Fruit fly (Drosophila melanogaster) whole organism, wandering third instar larva: ENCODE measurements around the gene Dci.

Experiments used
- CG32264 ChIP-seq: fragments of 200-800 bp; sonication (Bioruptor generic); optimal IDR thresholded peaks from 2 replicates; lab custom pipeline; 2016; ENCODE audit warnings: missing biosample characterization, missing genetic modification characterization
- CG9705 ChIP-seq: fragments of 200-800 bp; sonication (Bioruptor generic); optimal IDR thresholded peaks from 2 replicates; lab custom pipeline; 2018; ENCODE audit warnings: missing biosample characterization, mild to moderate bottlenecking, missing genetic modification characterization
- CrebA ChIP-seq: fragments of 200-800 bp; sonication (Bioruptor generic); optimal IDR thresholded peaks from 2 replicates; lab custom pipeline; 2016; ENCODE audit warnings: missing biosample characterization, mild to moderate bottlenecking, missing genetic modification characterization, borderline replicate concordance
- Dfd ChIP-seq: fragments of >200 bp; optimal IDR thresholded peaks from 2 replicates; lab custom pipeline; 2017; ENCODE audit warnings: missing biosample characterization, missing genetic modification characterization
- GATAd ChIP-seq: sonication (Bioruptor generic); optimal IDR thresholded peaks from 2 replicates; lab custom pipeline; 2016; ENCODE audit warnings: missing biosample characterization, missing genetic modification characterization
- HLH106 ChIP-seq: fragments of 200-800 bp; optimal IDR thresholded peaks from 3 replicates; lab custom pipeline; 2019; ENCODE audit warnings: missing biosample characterization, mild to moderate bottlenecking, missing genetic modification characterization, moderate library complexity
- Hnf4 ChIP-seq: fragments of 200-800 bp; sonication (Bioruptor generic); optimal IDR thresholded peaks from 2 replicates; lab custom pipeline; 2016; ENCODE audit warnings: missing biosample characterization, mild to moderate bottlenecking, missing genetic modification characterization
- Hr78 ChIP-seq: fragments of >200 bp; optimal IDR thresholded peaks from 2 replicates; lab custom pipeline; 2017; ENCODE audit warnings: missing biosample characterization, missing genetic modification characterization
- Hr83 ChIP-seq: fragments of 200-300 bp; sonication (Bioruptor generic); optimal IDR thresholded peaks from 2 replicates; lab custom pipeline; 2016; ENCODE audit warnings: missing biosample characterization, mild to moderate bottlenecking, missing genetic modification characterization, moderate library complexity; ENCODE audit not compliant: poor library complexity, severe bottlenecking
- Jra ChIP-seq: sonication (Bioruptor generic); optimal IDR thresholded peaks from 2 replicates; lab custom pipeline; 2016; ENCODE audit warnings: missing biosample characterization, missing genetic modification characterization
- Mio ChIP-seq: sonication (Bioruptor generic); optimal IDR thresholded peaks from 2 replicates; lab custom pipeline; 2016; ENCODE audit warnings: missing biosample characterization, missing genetic modification characterization
- Myc ChIP-seq: fragments of >200 bp; optimal IDR thresholded peaks from 2 replicates; lab custom pipeline; 2017
- N ChIP-seq: fragments of >200 bp; optimal IDR thresholded peaks from 2 replicates; lab custom pipeline; 2018; ENCODE audit warnings: missing biosample characterization, missing external identifiers, missing genetic modification characterization
- OdsH ChIP-seq: fragments of 200-800 bp; sonication (Bioruptor generic); optimal IDR thresholded peaks from 2 replicates; lab custom pipeline; 2016; ENCODE audit warnings: missing biosample characterization, mild to moderate bottlenecking, missing genetic modification characterization
- Rel ChIP-seq, 2 experiments: fragments of 200-800 bp; sonication (Bioruptor generic) in 1 of 2; optimal IDR thresholded peaks; 2 replicates in 1 of 2; 3 replicates in 1 of 2; lab custom pipeline; 2016 to 2019; ENCODE audit warnings: mild to moderate bottlenecking in 2 of 2, missing biosample characterization in 2 of 2, missing genetic modification characterization in 2 of 2, moderate library complexity in 1 of 2
- Sp1 ChIP-seq: fragments of 200-800 bp; sonication (Bioruptor generic); optimal IDR thresholded peaks from 3 replicates; lab custom pipeline; 2019; ENCODE audit warnings: missing biosample characterization, mild to moderate bottlenecking, missing genetic modification characterization, moderate library complexity
- Vsx2 ChIP-seq: fragments of 200-300, 225-300 bp; sonication (Bioruptor generic); optimal IDR thresholded peaks from 2 replicates; lab custom pipeline; 2018; ENCODE audit warnings: missing biosample characterization, missing genetic modification characterization; ENCODE audit not compliant: partially characterized antibody
- br ChIP-seq: fragments of 200-800 bp; sonication (Bioruptor generic); optimal IDR thresholded peaks from 2 replicates; lab custom pipeline; 2016; ENCODE audit warnings: missing biosample characterization, missing genetic modification characterization
- brk ChIP-seq: fragments of 200-800 bp; sonication (Bioruptor generic); optimal IDR thresholded peaks from 2 replicates; lab custom pipeline; 2016; ENCODE audit warnings: missing biosample characterization, mild to moderate bottlenecking, missing genetic modification characterization
- dmrt93B ChIP-seq: fragments of 200-800 bp; sonication (Bioruptor generic); optimal IDR thresholded peaks from 2 replicates; lab custom pipeline; 2018; ENCODE audit warnings: missing biosample characterization, mild to moderate bottlenecking, missing genetic modification characterization
- dsf ChIP-seq: sonication (Bioruptor generic); optimal IDR thresholded peaks from 2 replicates; lab custom pipeline; 2016; ENCODE audit warnings: missing biosample characterization, missing genetic modification characterization, borderline replicate concordance
- ey ChIP-seq: fragments of 200-800 bp; sonication (Bioruptor generic); optimal IDR thresholded peaks from 2 replicates; lab custom pipeline; 2016; ENCODE audit warnings: missing biosample characterization, missing genetic modification characterization
- foxo ChIP-seq, 2 experiments: fragments of 200-800 bp; sonication (Bioruptor generic); optimal IDR thresholded peaks; 2 replicates in 1 of 2; 3 replicates in 1 of 2; lab custom pipeline; 2016 to 2017; ENCODE audit warnings: missing biosample characterization in 2 of 2, missing genetic modification characterization in 2 of 2
- fru ChIP-seq: fragments of 200-800 bp; sonication (Bioruptor generic); optimal IDR thresholded peaks from 3 replicates; lab custom pipeline; 2016; ENCODE audit warnings: missing biosample characterization, mild to moderate bottlenecking, missing genetic modification characterization
- h ChIP-seq: fragments of 200-800 bp; sonication (Bioruptor generic); optimal IDR thresholded peaks from 3 replicates; lab custom pipeline; 2016; ENCODE audit warnings: missing biosample characterization, mild to moderate bottlenecking, missing genetic modification characterization
- lola ChIP-seq: fragments of >200 bp; optimal IDR thresholded peaks from 2 replicates; lab custom pipeline; 2017; ENCODE audit warnings: missing biosample characterization, missing genetic modification characterization
- pan ChIP-seq: fragments of >200 bp; optimal IDR thresholded peaks from 2 replicates; lab custom pipeline; 2017
- psq ChIP-seq: fragments of 200-800 bp; sonication (Bioruptor generic); optimal IDR thresholded peaks from 3 replicates; lab custom pipeline; 2017; ENCODE audit warnings: missing biosample characterization, mild to moderate bottlenecking, missing genetic modification characterization, moderate library complexity
- rgr ChIP-seq: fragments of 200-800 bp; sonication (Bioruptor generic); optimal IDR thresholded peaks from 3 replicates; lab custom pipeline; 2016; ENCODE audit warnings: missing biosample characterization, mild to moderate bottlenecking, missing genetic modification characterization
- sage ChIP-seq: fragments of 200-800 bp; sonication (Bioruptor generic); optimal IDR thresholded peaks from 2 replicates; lab custom pipeline; 2016; ENCODE audit warnings: missing biosample characterization, mild to moderate bottlenecking, missing genetic modification characterization
- sv ChIP-seq: fragments of 200-800 bp; sonication (Bioruptor generic); optimal IDR thresholded peaks from 3 replicates; lab custom pipeline; 2016; ENCODE audit warnings: missing biosample characterization, missing genetic modification characterization
- tai ChIP-seq: sonication (Bioruptor generic); optimal IDR thresholded peaks from 2 replicates; lab custom pipeline; 2016; ENCODE audit warnings: missing biosample characterization, missing genetic modification characterization
- usp ChIP-seq: fragments of >200 bp; optimal IDR thresholded peaks from 2 replicates; lab custom pipeline; 2017; ENCODE audit warnings: missing biosample characterization, missing genetic modification characterization
- woc ChIP-seq: sonication (Bioruptor generic); optimal IDR thresholded peaks from 2 replicates; lab custom pipeline; 2016; ENCODE audit warnings: missing biosample characterization, mild to moderate bottlenecking, missing genetic modification characterization

Dci gene

dm6 chr3L:818438-819138 is 32.6 kb upstream of the Dci start:
- TF ChIP-seq Hr83 (GFP tag; lab: Kevin White, UChicago) (no peak), h (peak; percentile 56), GATAd (GFP tag; lab: Kevin White, UChicago) (no peak), usp (GFP tag; lab: Kevin White, UChicago) (no peak), br (GFP tag; lab: Kevin White, UChicago) (no peak), CG9705 (GFP tag; lab: Kevin White, UChicago) (peak; percentile 24), dsf (GFP tag; lab: Kevin White, UChicago) (no peak), Vsx2 (no peak), CG32264 (GFP tag; lab: Kevin White, UChicago) (no peak), woc (GFP tag; lab: Kevin White, UChicago) (no peak), HLH106 (peak; percentile 61), OdsH (GFP tag; lab: Kevin White, UChicago) (peak; percentile 28), dmrt93B (peak; percentile 33), Jra (GFP tag; lab: Kevin White, UChicago) (no peak), tai (no peak), foxo (GFP tag; optimal IDR thresholded peaks at IDR 0.05; lab: Kevin White, UChicago) (peak in 1 of 2 experiments; percentile 62), sage (GFP tag; lab: Kevin White, UChicago) (no peak), fru (GFP tag; lab: Kevin White, UChicago) (peak; percentile 45), Hr78 (GFP tag; lab: Kevin White, UChicago) (no peak), ey (GFP tag; lab: Kevin White, UChicago) (peak; percentile 32), N (no peak), Sp1 (GFP tag; lab: Kevin White, UChicago) (peak; percentile 63), Rel (GFP tag; optimal IDR thresholded peaks at IDR 0.05; lab: Kevin White, UChicago) (no peak), Rel (tag; optimal IDR thresholded peaks at IDR 0.05; lab: Kevin White, UChicago) (no peak), pan (lab: Kevin White, UChicago) (no peak)

- peak; percentile 13 for TF ChIP-seq psq (GFP tag; lab: Kevin White, UChicago)
- peak; percentile 66 for TF ChIP-seq woc (GFP tag; lab: Kevin White, UChicago)
- no peak for TF ChIP-seq CrebA (GFP tag; lab: Kevin White, UChicago)
- no peak for TF ChIP-seq pan (lab: Kevin White, UChicago)
- TF ChIP-seq fru (GFP tag; lab: Kevin White, UChicago) = peak; percentile 55
- peak; percentile 38 for TF ChIP-seq Sp1 (GFP tag; lab: Kevin White, UChicago)
- peak; percentile 59 for TF ChIP-seq h
- TF ChIP-seq Myc (lab: Kevin White, UChicago) = no peak
- no peak for TF ChIP-seq Dfd (GFP tag; lab: Kevin White, UChicago)
- peak; percentile 85 for TF ChIP-seq sv
- TF ChIP-seq Hnf4 = peak; percentile 56
- peak; percentile 29 for TF ChIP-seq OdsH (GFP tag; lab: Kevin White, UChicago)
- peak; percentile 51 for TF ChIP-seq br (GFP tag; lab: Kevin White, UChicago)
- TF ChIP-seq Vsx2 = no peak
- TF ChIP-seq Rel (GFP tag; optimal IDR thresholded peaks at IDR 0.05; lab: Kevin White, UChicago) = no peak
- no peak for TF ChIP-seq Rel (tag; optimal IDR thresholded peaks at IDR 0.05; lab: Kevin White, UChicago)
- no peak for TF ChIP-seq dsf (GFP tag; lab: Kevin White, UChicago)
- TF ChIP-seq ey (GFP tag; lab: Kevin White, UChicago) = peak; percentile 41
- TF ChIP-seq CG9705 (GFP tag; lab: Kevin White, UChicago) = no peak
- TF ChIP-seq lola (GFP tag; lab: Kevin White, UChicago) = no peak
- peak; percentile 38 for TF ChIP-seq rgr (GFP tag; lab: Kevin White, UChicago)
- peak in 1 of 2 experiments; percentile 72 for TF ChIP-seq foxo (GFP tag; optimal IDR thresholded peaks at IDR 0.05; lab: Kevin White, UChicago)
- TF ChIP-seq Mio (GFP tag; lab: Kevin White, UChicago) = no peak
- TF ChIP-seq Hr83 (GFP tag; lab: Kevin White, UChicago) = no peak
- TF ChIP-seq HLH106 = peak; percentile 51
- TF ChIP-seq sage (GFP tag; lab: Kevin White, UChicago) = no peak
- TF ChIP-seq brk (GFP tag; lab: Kevin White, UChicago) = no peak
- no peak for TF ChIP-seq Hr78 (GFP tag; lab: Kevin White, UChicago)
These were observed 31.8 kb upstream of the Dci start for dm6 chr3L:819297-819886.
